Worm (Caenorhabditis elegans): ENCODE data around the gene W09G12.7.

DNA sequence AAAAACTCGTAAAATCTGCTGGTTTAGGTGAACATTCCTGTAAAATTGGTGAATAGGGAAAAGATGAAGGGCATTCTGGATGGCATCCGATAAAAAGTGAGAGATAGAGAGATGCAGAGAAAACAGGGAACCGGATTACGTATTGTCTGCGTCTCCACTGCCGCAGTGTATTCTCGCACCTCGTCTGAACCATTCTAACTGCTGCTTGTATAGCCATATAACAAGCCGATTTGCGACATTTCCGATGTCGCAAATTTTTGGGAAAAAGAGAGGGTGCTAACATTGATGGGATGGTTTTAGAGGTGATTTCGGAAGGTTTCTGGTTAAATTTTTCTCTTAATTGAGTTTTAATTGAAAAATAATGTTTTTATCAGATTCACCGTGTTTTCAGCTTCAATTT is 7.7 kb upstream of the W09G12.7 start, which contains the start of gene W09G12.10:
- TF ChIP-seq ztf-11 (tag; optimal IDR thresholded peaks at IDR 0.05) (no peak), unc-39 (tag; optimal IDR thresholded peaks at IDR 0.05) (no peak), nhr-11 (tag; optimal IDR thresholded peaks at IDR 0.05) (no peak), nhr-237 (tag; optimal IDR thresholded peaks at IDR 0.05) (no peak), ceh-82 (tag; optimal IDR thresholded peaks at IDR 0.05) (no peak), gmeb-1 (tag; optimal IDR thresholded peaks at IDR 0.05) (no peak), unc-55 (GFP tag; optimal IDR thresholded peaks at IDR 0.05) (no peak), sma-3 (GFP tag; optimal IDR thresholded peaks at IDR 0.05) (no peak), lin-39 (tag; optimal IDR thresholded peaks at IDR 0.05) (no peak), nhr-129 (tag; optimal IDR thresholded peaks at IDR 0.05) (no peak), ama-1 (optimal IDR thresholded peaks at IDR 0.05) (no peak), unc-62 (GFP tag; optimal IDR thresholded peaks at IDR 0.05) (no peak), lin-13 (GFP tag; optimal IDR thresholded peaks at IDR 0.05) (no peak), blmp-1 (tag; optimal IDR thresholded peaks at IDR 0.05; ENCODE audit: insufficient read depth) (no peak)
